Worm (Caenorhabditis elegans): ENCODE data around the gene srg-15.
A peak's percentile ranks its signal among the peaks of the same experiment; 100 is the strongest.

srg-15 gene

DNA sequence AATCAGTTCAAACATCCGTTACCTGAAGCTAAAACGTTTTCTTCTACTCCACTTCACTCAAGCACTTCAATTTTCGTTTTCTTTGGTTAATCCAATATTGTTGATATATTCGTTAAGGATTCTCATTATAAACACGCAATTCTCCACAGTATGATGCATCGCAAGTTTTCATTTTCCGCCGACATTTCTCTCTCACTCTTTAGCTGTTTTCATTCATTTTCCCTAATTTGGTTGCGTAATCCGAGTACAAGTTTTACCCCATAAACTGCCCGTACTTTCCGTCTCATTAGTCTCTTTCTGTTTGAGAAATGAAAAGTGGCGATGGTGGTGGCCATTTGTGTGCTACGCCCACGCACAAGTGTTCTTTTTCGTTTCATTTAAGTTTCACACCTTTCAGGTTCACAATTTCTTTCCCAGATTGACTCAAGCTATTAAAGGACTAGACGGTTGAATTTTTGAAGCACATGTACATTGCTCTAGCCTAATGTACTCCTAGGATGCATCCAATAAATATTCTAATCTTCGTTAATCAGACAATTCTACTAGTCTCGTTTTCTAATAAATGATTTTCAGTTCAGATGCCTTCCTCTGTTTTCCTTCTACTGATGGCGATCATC is 18.8 kb downstream of the srg-15 start, which contains the start of gene C34C6.3:
Gene C34C6.3 (plus strand): TSS at position 567 of the 617 bp plus-strand sequence.
- TF ChIP-seq W03F9.2 (tag; optimal IDR thresholded peaks at IDR 0.05), result no peak
- no peak for TF ChIP-seq him-1 (tag; optimal IDR thresholded peaks at IDR 0.05)
- TF ChIP-seq dao-5 (tag; optimal IDR thresholded peaks at IDR 0.05), result no peak

DNA sequence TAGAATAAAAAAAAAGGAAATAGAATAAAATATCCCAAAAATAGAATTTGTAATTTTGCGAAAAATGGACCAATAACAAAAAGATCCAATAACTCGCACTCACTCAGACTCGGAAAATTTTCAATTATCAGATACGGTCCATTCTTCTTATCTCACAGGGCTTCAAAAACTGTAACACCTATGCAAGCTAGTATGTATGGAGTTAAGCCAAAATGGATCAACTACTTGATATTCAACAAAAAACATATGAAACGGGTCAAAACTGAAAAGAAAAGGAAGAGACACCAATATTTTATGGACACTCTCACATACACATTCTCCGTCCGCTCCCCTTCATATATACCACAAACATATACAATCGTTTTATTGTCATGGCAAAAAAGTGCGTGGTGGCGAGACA is 24.6 kb downstream of the srg-15 start, which contains the start of gene C34C6.9:
Gene C34C6.9 (plus strand): TSS at position 301 of the 400 bp plus-strand sequence.
- TF ChIP-seq dao-5 (tag; optimal IDR thresholded peaks at IDR 0.05) (no peak), W03F9.2 (tag; optimal IDR thresholded peaks at IDR 0.05) (no peak), him-1 (tag; optimal IDR thresholded peaks at IDR 0.05) (no peak)

DNA sequence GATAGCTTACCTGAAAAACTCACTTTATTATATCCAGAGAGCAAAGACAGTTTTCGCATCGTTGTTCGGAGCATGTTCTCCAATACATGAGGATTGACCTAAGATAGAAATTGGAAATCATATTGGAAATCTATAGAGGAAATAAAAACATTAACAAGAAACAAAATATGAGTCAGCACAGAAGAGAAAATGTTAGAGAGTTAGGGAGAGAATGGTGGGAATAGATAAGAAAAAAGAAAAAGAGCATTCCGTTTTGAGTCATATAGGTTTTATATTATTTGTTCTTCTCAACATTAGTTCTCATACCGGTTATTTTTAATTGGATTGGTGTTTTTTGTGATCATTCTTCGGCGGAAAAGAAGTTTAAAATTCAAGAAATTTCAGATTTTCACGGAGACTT is 25.4 kb downstream of the srg-15 start, which contains the start of gene hgap-2:
Gene hgap-2 (minus strand): TSS at position 101 of the 400 bp plus-strand sequence.
- TF ChIP-seq W03F9.2 (tag; optimal IDR thresholded peaks at IDR 0.05) (no peak), dao-5 (tag; optimal IDR thresholded peaks at IDR 0.05) (no peak), him-1 (tag; optimal IDR thresholded peaks at IDR 0.05) (no peak)

DNA sequence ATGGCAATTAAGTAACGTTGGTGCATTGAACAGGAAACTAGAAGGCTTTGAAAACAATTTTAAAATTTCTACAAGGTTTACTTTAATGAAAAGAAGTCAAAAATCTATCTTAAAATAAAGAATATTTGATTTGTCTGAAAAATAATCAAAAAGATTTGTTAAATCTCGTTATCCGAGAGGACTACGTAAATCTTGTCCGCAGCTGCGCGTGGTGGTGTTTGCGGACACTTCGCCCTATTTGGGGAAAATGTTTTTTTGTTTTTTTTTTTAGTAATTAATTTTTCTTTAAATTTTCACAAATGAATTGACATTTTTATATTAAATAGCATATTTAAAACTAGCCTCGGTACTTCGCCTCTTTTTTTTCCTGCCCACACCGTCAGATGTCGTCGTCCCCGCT is 26.3 kb downstream of the srg-15 start:
- TF ChIP-seq dao-5 (tag; optimal IDR thresholded peaks at IDR 0.05) (no peak), him-1 (tag; optimal IDR thresholded peaks at IDR 0.05) (peak; percentile 2), W03F9.2 (tag; optimal IDR thresholded peaks at IDR 0.05) (peak; percentile 72)

DNA sequence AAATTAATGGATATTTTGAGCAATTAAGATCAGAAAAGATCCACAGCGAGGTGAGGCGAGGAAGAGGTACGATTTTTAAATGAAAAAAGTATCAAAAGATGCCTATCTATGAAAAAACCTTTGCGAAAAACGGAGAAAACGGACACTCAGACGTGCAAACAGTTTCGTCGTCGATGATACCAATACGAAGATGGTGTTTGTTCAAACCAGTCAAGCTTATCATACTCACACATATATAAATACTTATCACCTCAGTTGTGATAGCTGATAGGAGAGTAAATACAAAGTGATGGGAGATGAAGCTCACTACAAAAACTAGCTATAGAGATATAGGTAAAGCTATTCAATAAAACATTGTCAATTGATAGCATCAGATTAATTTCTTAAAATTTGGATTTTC is 30.4 kb downstream of the srg-15 start:
- TF ChIP-seq him-1 (tag; optimal IDR thresholded peaks at IDR 0.05) (no peak), W03F9.2 (tag; optimal IDR thresholded peaks at IDR 0.05) (no peak), dao-5 (tag; optimal IDR thresholded peaks at IDR 0.05) (no peak)

DNA sequence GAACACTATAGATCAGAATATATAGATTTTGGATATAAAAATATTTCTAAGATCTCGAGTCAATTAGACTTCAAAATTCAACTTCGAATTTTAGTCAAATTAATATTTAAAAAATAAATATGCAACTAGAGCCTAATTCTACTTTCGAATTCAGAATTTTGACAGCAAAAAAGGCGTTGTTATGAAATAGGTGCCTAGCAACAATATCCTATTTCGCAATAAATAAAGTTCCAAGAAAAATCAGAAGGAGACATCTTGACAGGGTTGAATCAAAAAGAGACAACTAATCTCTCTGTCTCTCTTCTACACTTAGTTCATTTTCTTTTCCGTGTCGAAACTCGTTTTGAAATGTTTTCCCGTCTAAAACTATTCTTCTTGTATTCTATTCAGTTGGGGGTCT is 34.8 kb downstream of the srg-15 start:
- TF ChIP-seq W03F9.2 (tag; optimal IDR thresholded peaks at IDR 0.05), result no peak
- no peak for TF ChIP-seq him-1 (tag; optimal IDR thresholded peaks at IDR 0.05)
- TF ChIP-seq dao-5 (tag; optimal IDR thresholded peaks at IDR 0.05), result no peak

DNA sequence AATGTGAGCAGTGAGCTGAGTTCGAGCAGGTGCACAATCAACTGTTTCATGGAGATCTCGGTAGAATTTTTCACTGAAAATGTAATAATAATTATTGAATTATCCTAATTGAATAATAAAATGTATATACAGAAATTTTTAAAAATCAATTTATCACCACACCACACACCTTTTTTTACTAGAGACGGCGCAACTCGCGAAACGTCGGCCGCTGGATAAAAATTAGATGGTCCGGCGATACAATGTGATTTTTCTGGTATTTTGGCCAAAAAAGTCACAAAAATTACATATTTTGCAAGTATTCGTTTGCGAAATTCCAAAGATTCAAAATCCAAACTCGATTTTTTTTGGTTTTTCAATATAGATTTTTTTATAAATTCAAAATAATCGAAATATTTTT is 39.4 kb downstream of the srg-15 start:
- TF ChIP-seq him-1 (tag; optimal IDR thresholded peaks at IDR 0.05) (no peak), dao-5 (tag; optimal IDR thresholded peaks at IDR 0.05) (no peak), W03F9.2 (tag; optimal IDR thresholded peaks at IDR 0.05) (no peak)

DNA sequence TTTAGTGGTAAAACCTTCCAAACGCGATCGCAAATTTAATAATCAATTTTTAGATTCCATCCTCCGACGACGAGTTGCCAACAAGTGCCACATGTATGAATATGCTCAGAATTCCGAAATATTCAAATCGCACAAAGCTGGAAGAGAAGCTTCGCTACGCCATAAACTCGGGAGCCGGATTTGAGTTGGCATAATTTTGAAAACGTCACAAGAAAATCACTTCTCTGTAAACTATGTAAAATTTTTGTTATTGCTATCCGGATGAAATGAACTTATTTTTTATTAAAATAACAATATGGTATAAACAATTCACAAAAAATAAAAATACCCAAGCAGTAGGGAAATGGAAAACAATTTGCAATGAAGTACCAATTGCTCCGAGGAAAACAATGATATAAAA is 41.3 kb downstream of the srg-15 start:
- TF ChIP-seq W03F9.2 (tag; optimal IDR thresholded peaks at IDR 0.05), result no peak
- TF ChIP-seq him-1 (tag; optimal IDR thresholded peaks at IDR 0.05), result no peak
- TF ChIP-seq dao-5 (tag; optimal IDR thresholded peaks at IDR 0.05), result no peak

DNA sequence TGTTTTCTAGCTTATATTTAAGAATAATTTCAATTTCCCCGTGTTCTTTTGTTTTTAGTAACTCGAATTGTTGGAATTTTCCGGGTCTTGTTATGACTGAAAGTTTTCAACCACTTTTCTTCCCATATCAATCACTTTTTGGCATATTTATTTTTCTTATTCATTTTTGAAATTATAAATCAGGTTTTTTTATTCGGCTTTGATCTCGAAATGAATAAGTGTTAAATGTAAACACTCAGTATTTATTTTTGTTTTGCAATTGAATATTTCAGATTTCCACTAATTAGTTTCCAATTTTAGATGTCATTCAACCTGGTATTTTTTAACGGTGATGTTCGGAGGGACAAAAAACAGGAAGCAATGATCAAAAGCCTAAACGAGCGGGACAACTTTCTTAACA is 45.7 kb downstream of the srg-15 start, which contains the start of gene etc-1:
Gene etc-1 (plus strand): TSS at position 301 of the 400 bp plus-strand sequence.
- TF ChIP-seq W03F9.2 (tag; optimal IDR thresholded peaks at IDR 0.05) (no peak), him-1 (tag; optimal IDR thresholded peaks at IDR 0.05) (no peak), dao-5 (tag; optimal IDR thresholded peaks at IDR 0.05) (no peak)

DNA sequence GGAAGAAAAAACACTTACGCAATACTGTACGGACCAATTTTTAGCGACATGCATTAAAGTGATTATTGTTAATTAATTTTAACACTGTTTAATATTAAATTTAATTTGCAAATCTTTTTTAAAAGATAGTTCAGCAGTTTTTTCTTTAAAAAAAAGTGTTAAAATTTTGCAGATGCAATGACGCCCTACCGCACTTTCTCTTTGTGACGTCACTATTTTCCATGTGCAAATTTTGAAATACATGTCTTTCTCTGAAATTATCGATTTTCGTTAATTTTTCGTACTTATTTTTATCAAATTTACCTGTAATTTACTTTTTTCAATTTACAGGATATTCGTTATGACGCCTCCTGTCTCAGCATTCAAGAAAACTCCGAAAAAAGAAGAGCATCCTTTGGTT is 48.7 kb downstream of the srg-15 start, which contains the start of the genes piga-1 and eif-2Bepsilon:
Gene piga-1 (minus strand): TSS at position 174 of the 400 bp plus-strand sequence.
Gene eif-2Bepsilon (plus strand): TSS at position 331 of the 400 bp plus-strand sequence.
- TF ChIP-seq him-1 (tag; optimal IDR thresholded peaks at IDR 0.05) (no peak), dao-5 (tag; optimal IDR thresholded peaks at IDR 0.05) (no peak)

DNA sequence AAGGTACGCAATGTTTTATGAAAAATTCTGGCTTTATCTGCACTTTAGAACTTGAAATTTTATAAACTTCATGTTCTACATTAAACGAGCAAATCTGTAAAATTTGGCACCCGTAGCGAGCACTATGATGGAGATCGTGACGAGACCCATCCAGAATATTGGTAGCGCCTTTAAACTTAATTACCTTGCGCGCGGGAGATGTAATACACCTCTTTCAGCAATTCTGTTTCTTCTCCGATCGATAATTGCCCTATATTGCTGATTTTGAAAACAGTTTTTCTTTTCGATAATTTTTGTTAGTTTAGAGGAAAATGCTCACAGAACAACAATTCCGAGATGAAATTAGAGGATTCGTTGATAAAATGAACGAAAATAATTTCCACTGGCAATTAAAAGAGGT is 51.4 kb downstream of the srg-15 start, which contains the start of gene atg-10:
Gene atg-10 (plus strand): TSS at position 301 of the 400 bp plus-strand sequence.
- TF ChIP-seq dao-5 (tag; optimal IDR thresholded peaks at IDR 0.05) (no peak), W03F9.2 (tag; optimal IDR thresholded peaks at IDR 0.05) (no peak)

All from whole organism, L4/young adult.